Fruit fly (Drosophila melanogaster) whole organism, adult: ENCODE measurements around the gene CG31141.

ENCODE experiments used
- CG11617 ChIP-seq: fragments of 200-800 bp; sonication (Bioruptor generic); optimal IDR thresholded peaks from 2 replicates; lab custom pipeline; 2017; ENCODE audit warnings: mild to moderate bottlenecking, missing biosample characterization, missing genetic modification reagents, missing genetic modification characterization
- CG12768 ChIP-seq: fragments of 200-800 bp; sonication (Bioruptor generic); optimal IDR thresholded peaks from 2 replicates; lab custom pipeline; 2017; ENCODE audit warnings: missing biosample characterization, missing genetic modification characterization, mild to moderate bottlenecking, moderate library complexity, missing genetic modification reagents
- CG14711 ChIP-seq: fragments of 200-800 bp; sonication (Bioruptor generic); optimal IDR thresholded peaks from 2 replicates; lab custom pipeline; 2018; ENCODE audit warnings: missing biosample characterization, mild to moderate bottlenecking, missing genetic modification characterization, moderate library complexity
- CG1620 ChIP-seq: fragments of 200-800 bp; sonication (Bioruptor generic); optimal IDR thresholded peaks from 2 replicates; lab custom pipeline; 2016; ENCODE audit warnings: missing biosample characterization, missing genetic modification characterization
- CG33017 ChIP-seq: fragments of 200-800 bp; sonication (Bioruptor generic); optimal IDR thresholded peaks from 2 replicates; lab custom pipeline; 2018; ENCODE audit warnings: missing biosample characterization, mild to moderate bottlenecking, missing genetic modification characterization, moderate library complexity
- Clk ChIP-seq: fragments of 200-800 bp; sonication (Bioruptor generic); optimal IDR thresholded peaks from 2 replicates; lab custom pipeline; 2017; ENCODE audit warnings: missing biosample characterization, missing genetic modification characterization
- Hr96 ChIP-seq: fragments of 200-800 bp; sonication (Bioruptor generic); optimal IDR thresholded peaks from 2 replicates; lab custom pipeline; 2016; ENCODE audit warnings: missing biosample characterization, missing genetic modification characterization
- Mnt ChIP-seq: fragments of 200-800 bp; sonication (Bioruptor generic); optimal IDR thresholded peaks from 2 replicates; lab custom pipeline; 2016; ENCODE audit warnings: missing biosample characterization, mild to moderate bottlenecking, missing genetic modification characterization
- bab1 ChIP-seq: fragments of 200-800 bp; sonication (Bioruptor generic); optimal IDR thresholded peaks from 3 replicates; lab custom pipeline; 2019; ENCODE audit warnings: missing biosample characterization, mild to moderate bottlenecking, missing genetic modification characterization, moderate library complexity
- cic ChIP-seq: fragments of 200-800 bp; sonication (Bioruptor generic); optimal IDR thresholded peaks from 2 replicates; lab custom pipeline; 2017; ENCODE audit warnings: missing biosample characterization, mild to moderate bottlenecking, missing genetic modification characterization, moderate library complexity
- cnc ChIP-seq, 2 experiments: fragments of >200 bp; optimal IDR thresholded peaks; 2 replicates each; lab custom pipeline; 2017
- kay ChIP-seq: fragments of 200-800 bp; sonication (Bioruptor generic); peaks from one replicate; lab custom pipeline; 2016; ENCODE audit warnings: missing biosample characterization, missing genetic modification characterization, borderline replicate concordance
- pad ChIP-seq: fragments of 200-800 bp; sonication (Bioruptor generic); optimal IDR thresholded peaks from 3 replicates; lab custom pipeline; 2017; ENCODE audit warnings: missing biosample characterization, missing genetic modification characterization, mild to moderate bottlenecking, moderate library complexity, missing genetic modification reagents
- tj ChIP-seq: fragments of 200-800 bp; sonication (Bioruptor generic); optimal IDR thresholded peaks from 3 replicates; lab custom pipeline; 2017; ENCODE audit warnings: missing biosample characterization, mild to moderate bottlenecking, missing genetic modification characterization, moderate library complexity
- toe ChIP-seq: fragments of 200-800 bp; sonication (Bioruptor generic); optimal IDR thresholded peaks from 2 replicates; lab custom pipeline; 2016; ENCODE audit warnings: missing biosample characterization, missing genetic modification characterization

CG31141 gene

dm6 chr3R:23964913-23965718 is 42.0 kb downstream of the CG31141 start:
- TF ChIP-seq pad (GFP tag; lab: Kevin White, UChicago) (no peak), CG12768 (GFP tag; lab: Kevin White, UChicago) (no peak), CG1620 (GFP tag; lab: Kevin White, UChicago) (no peak), Hr96 (no peak), cic (no peak), bab1 (GFP tag; lab: Kevin White, UChicago) (no peak), cnc (optimal IDR thresholded peaks at IDR 0.05; lab: Kevin White, UChicago) (no peak), tj (GFP tag; lab: Kevin White, UChicago) (no peak), Clk (GFP tag; lab: Kevin White, UChicago) (no peak), CG14711 (tag; lab: Kevin White, UChicago) (no peak), Mnt (GFP tag; lab: Kevin White, UChicago) (no peak), CG11617 (GFP tag; lab: Kevin White, UChicago) (no peak)

- TF ChIP-seq cnc (optimal IDR thresholded peaks at IDR 0.05; lab: Kevin White, UChicago) (no peak), tj (GFP tag; lab: Kevin White, UChicago) (no peak), toe (GFP tag; lab: Kevin White, UChicago) (no peak), Mnt (GFP tag; lab: Kevin White, UChicago) (no peak), kay (no peak), CG11617 (GFP tag; lab: Kevin White, UChicago) (no peak), Clk (GFP tag; lab: Kevin White, UChicago) (no peak)
Observed at dm6 chr3R:23969449-23969848, 46.3 kb downstream of the CG31141 start.

dm6 chr3R:23971208-23971607 is 48.1 kb downstream of the CG31141 start:
- no peak for TF ChIP-seq Hr96
- no peak for TF ChIP-seq toe (GFP tag; lab: Kevin White, UChicago)
- TF ChIP-seq pad (GFP tag; lab: Kevin White, UChicago), result no peak
- TF ChIP-seq CG1620 (GFP tag; lab: Kevin White, UChicago), result no peak
- no peak for TF ChIP-seq CG11617 (GFP tag; lab: Kevin White, UChicago)
- TF ChIP-seq cnc (optimal IDR thresholded peaks at IDR 0.05; lab: Kevin White, UChicago), result no peak

- TF ChIP-seq CG33017 (tag; lab: Kevin White, UChicago), result no peak
- TF ChIP-seq tj (GFP tag; lab: Kevin White, UChicago), result no peak
Observed at dm6 chr3R:23971764-23972163, 48.7 kb downstream of the CG31141 start.
